Worm (Caenorhabditis elegans) whole organism, L4 larva: ENCODE results near the gene Y41E3.8.

Experiments
- D1046.2 ChIP-seq: fragments of 200-800 bp; sonication (Bioruptor generic); IDR thresholded peaks from 2 replicates; pipeline ENCODE4 v1.3.6; 2022; ENCODE audit warnings: missing genetic modification characterization, missing compliant biosample characterization
- F26F4.8 ChIP-seq: fragments of 200-800 bp; sonication (Bioruptor generic); conservative IDR thresholded peaks from 2 replicates; pipeline ENCODE4 v1.3.6; 2022; ENCODE audit warnings: missing genetic modification characterization, missing compliant biosample characterization
- F37D6.2 ChIP-seq: sonication (generic microtip); optimal IDR thresholded peaks from 2 replicates; lab custom pipeline; 2016; ENCODE audit warnings: mild to moderate bottlenecking, missing genetic modification characterization, missing compliant biosample characterization
- R02D3.7 ChIP-seq: fragments of 150-350 bp; sonication (generic microtip); optimal IDR thresholded peaks from 3 replicates; lab custom pipeline; 2014; ENCODE audit warnings: missing biosample characterization, missing genetic modification characterization
- T20F7.1 ChIP-seq: fragments of 200-800 bp; sonication (Bioruptor generic); optimal IDR thresholded peaks from 2 replicates; lab custom pipeline; 2018; ENCODE audit warnings: mild to moderate bottlenecking, missing genetic modification characterization, missing compliant biosample characterization
- Y5F2A.4 ChIP-seq: fragments of 200-800 bp; sonication (Bioruptor generic); optimal IDR thresholded peaks from 2 replicates; lab custom pipeline; 2018; ENCODE audit warnings: mild to moderate bottlenecking, missing genetic modification characterization, missing compliant biosample characterization
- ZK546.5 ChIP-seq, 2 experiments: sonication (generic microtip); optimal IDR thresholded peaks; 2 replicates each; lab custom pipeline; 2017; ENCODE audit warnings: missing biosample characterization in 2 of 2, missing genetic modification characterization in 2 of 2
- aha-1 ChIP-seq: fragments of 150-350 bp; peaks from one replicate; lab custom pipeline; 2014; ENCODE audit warnings: missing biosample characterization, missing genetic modification characterization
- arid-1 ChIP-seq: fragments of 200-800 bp; sonication (Bioruptor generic); conservative IDR thresholded peaks from 2 replicates; pipeline ENCODE4 v1.3.6; 2022; ENCODE audit warnings: missing genetic modification reagents, missing genetic modification characterization, missing compliant biosample characterization
- ceh-20 ChIP-seq: fragments of 200-800 bp; sonication (Bioruptor generic); IDR thresholded peaks from 2 replicates; pipeline ENCODE4 v1.3.6; 2022; ENCODE audit warnings: missing genetic modification reagents, missing genetic modification characterization, missing compliant biosample characterization
- ceh-44 ChIP-seq: fragments of 200-800 bp; sonication (Bioruptor generic); IDR thresholded peaks from 2 replicates; pipeline ENCODE4 v1.3.6; 2022; ENCODE audit warnings: missing genetic modification reagents, missing genetic modification characterization, missing compliant biosample characterization
- ceh-62 ChIP-seq: sonication (generic microtip); optimal IDR thresholded peaks from 2 replicates; lab custom pipeline; 2017; ENCODE audit warnings: missing biosample characterization, missing genetic modification characterization
- ceh-82 ChIP-seq: sonication (generic microtip); optimal IDR thresholded peaks from 2 replicates; lab custom pipeline; 2017; ENCODE audit warnings: missing biosample characterization, missing genetic modification characterization
- ces-1 ChIP-seq: fragments of 150-350 bp; sonication (generic microtip); optimal IDR thresholded peaks from 4 replicates; lab custom pipeline; 2014; ENCODE audit warnings: missing biosample characterization, missing genetic modification reagents, missing genetic modification characterization
- cey-2 ChIP-seq: sonication (generic microtip); optimal IDR thresholded peaks from 3 replicates; lab custom pipeline; 2017; ENCODE audit warnings: missing genetic modification characterization, mild to moderate bottlenecking, missing compliant biosample characterization, antibody characterized with exemption, borderline replicate concordance; ENCODE audit not compliant: insufficient read depth
- ctbp-1 ChIP-seq: fragments of 200-800 bp; sonication (Bioruptor generic); IDR thresholded peaks from 2 replicates; pipeline ENCODE4 v1.3.6; 2022; ENCODE audit warnings: missing genetic modification reagents, missing genetic modification characterization, missing compliant biosample characterization
- daf-12 ChIP-seq: fragments of 150-350 bp; optimal IDR thresholded peaks from 2 replicates; lab custom pipeline; 2014; ENCODE audit warnings: missing biosample characterization, missing genetic modification reagents, missing genetic modification characterization
- daf-19 ChIP-seq: fragments of 200-800 bp; sonication (Bioruptor generic); conservative IDR thresholded peaks from 2 replicates; pipeline ENCODE4 v1.3.6; 2022; ENCODE audit warnings: missing genetic modification characterization, missing compliant biosample characterization
- daf-8 ChIP-seq: fragments of 200-800 bp; sonication (Bioruptor generic); IDR thresholded peaks from 2 replicates; pipeline ENCODE4 v1.3.6; 2022; ENCODE audit warnings: missing genetic modification characterization, missing compliant biosample characterization
- dmd-9 ChIP-seq: fragments of 200-800 bp; sonication (Bioruptor generic); IDR thresholded peaks from 2 replicates; pipeline ENCODE4 v1.3.6; 2022; ENCODE audit warnings: missing genetic modification reagents, missing genetic modification characterization, missing compliant biosample characterization
- dpl-1 ChIP-seq: fragments of 150-350 bp; optimal IDR thresholded peaks from 2 replicates; lab custom pipeline; 2014; ENCODE audit warnings: missing biosample characterization, missing genetic modification reagents, missing genetic modification characterization
- egl-27 ChIP-seq: sonication (generic microtip); optimal IDR thresholded peaks from 3 replicates; lab custom pipeline; 2017; ENCODE audit warnings: missing biosample characterization, missing genetic modification reagents, missing genetic modification characterization
- egl-43 ChIP-seq: fragments of 200-800 bp; sonication (Bioruptor generic); IDR thresholded peaks from 2 replicates; pipeline ENCODE4 v1.3.6; 2022; ENCODE audit warnings: missing genetic modification reagents, missing genetic modification characterization, missing compliant biosample characterization
- fos-1 ChIP-seq: fragments of 150-350 bp; optimal IDR thresholded peaks from 2 replicates; lab custom pipeline; 2014; ENCODE audit warnings: missing biosample characterization, missing genetic modification characterization
- gei-8 ChIP-seq: fragments of 200-800 bp; sonication (Bioruptor generic); optimal IDR thresholded peaks from 2 replicates; lab custom pipeline; 2018; ENCODE audit warnings: mild to moderate bottlenecking, missing genetic modification characterization, missing compliant biosample characterization
- hif-1 ChIP-seq, 2 experiments: sonication (generic microtip); optimal IDR thresholded peaks; 2 replicates each; lab custom pipeline; 2016 to 2017; ENCODE audit warnings: missing compliant biosample characterization in 2 of 2, missing genetic modification characterization in 2 of 2, missing genetic modification reagents in 2 of 2, missing genotype in 2 of 2, mild to moderate bottlenecking in 1 of 2
- hlh-11 ChIP-seq: fragments of 200-800 bp; sonication (Bioruptor generic); optimal IDR thresholded peaks from 2 replicates; lab custom pipeline; 2018; ENCODE audit warnings: mild to moderate bottlenecking, missing genetic modification characterization, missing compliant biosample characterization
- hmg-1.1 ChIP-seq: fragments of 200-800 bp; sonication (Bioruptor generic); IDR thresholded peaks from 2 replicates; pipeline ENCODE4 v1.3.6; 2022; ENCODE audit warnings: missing genetic modification reagents, missing genetic modification characterization, missing compliant biosample characterization
- jun-1 ChIP-seq: fragments of 150-350 bp; optimal IDR thresholded peaks from 2 replicates; lab custom pipeline; 2014; ENCODE audit warnings: missing biosample characterization, missing genetic modification reagents, missing genetic modification characterization
- lin-1 ChIP-seq: fragments of 200-800 bp; sonication (Bioruptor generic); IDR thresholded peaks from 2 replicates; pipeline ENCODE4 v1.3.6; 2022; ENCODE audit warnings: missing genetic modification reagents, missing genetic modification characterization, missing compliant biosample characterization
- lsy-2 ChIP-seq, 2 experiments: fragments of 150-350 bp in 1 of 2; sonication (generic microtip) in 1 of 2; optimal IDR thresholded peaks; 2 replicates each; lab custom pipeline; 2014 to 2017; ENCODE audit warnings: missing biosample characterization in 2 of 2, missing genetic modification characterization in 2 of 2
- mdt-29 ChIP-seq: fragments of 200-800 bp; sonication (Bioruptor generic); IDR thresholded peaks from 2 replicates; pipeline ENCODE4 v1.3.6; 2022; ENCODE audit warnings: missing genetic modification reagents, missing genetic modification characterization, missing compliant biosample characterization
- mes-2 ChIP-seq: sonication (generic microtip); optimal IDR thresholded peaks from 2 replicates; lab custom pipeline; 2016; ENCODE audit warnings: missing genotype, mild to moderate bottlenecking, missing genetic modification characterization, missing compliant biosample characterization; ENCODE audit not compliant: poor library complexity, severe bottlenecking
- mxl-3 ChIP-seq: fragments of 200-800 bp; sonication (Bioruptor generic); optimal IDR thresholded peaks from 2 replicates; lab custom pipeline; 2018; ENCODE audit warnings: mild to moderate bottlenecking, missing genetic modification characterization, missing compliant biosample characterization
- nhr-10 ChIP-seq: fragments of 150-350 bp; optimal IDR thresholded peaks from 2 replicates; lab custom pipeline; 2014; ENCODE audit warnings: missing biosample characterization, missing genetic modification characterization
- nhr-102 ChIP-seq: sonication (generic microtip); optimal IDR thresholded peaks from 2 replicates; lab custom pipeline; 2016; ENCODE audit warnings: mild to moderate bottlenecking, missing genetic modification characterization, moderate library complexity, missing compliant biosample characterization
- nhr-28 ChIP-seq: fragments of 150-350 bp; optimal IDR thresholded peaks from 2 replicates; lab custom pipeline; 2014; ENCODE audit warnings: missing biosample characterization, missing genetic modification characterization
- nhr-41 ChIP-seq: fragments of 200-800 bp; sonication (Bioruptor generic); IDR thresholded peaks from 2 replicates; pipeline ENCODE4 v1.3.6; 2022; ENCODE audit warnings: missing genetic modification reagents, missing genetic modification characterization, missing compliant biosample characterization
- nhr-76 ChIP-seq: fragments of 150-350 bp; optimal IDR thresholded peaks from 2 replicates; lab custom pipeline; 2014; ENCODE audit warnings: missing biosample characterization, missing genetic modification characterization
- pha-4 ChIP-seq, 2 experiments: fragments of 150-350 bp in 1 of 2; fragments of 200-800 bp in 1 of 2; sonication (Bioruptor generic) in 1 of 2; IDR thresholded peaks in 1 of 2; optimal IDR thresholded peaks in 1 of 2; 2 replicates each; pipeline versions ENCODE4 v1.3.6 to Lab custom; 2014 to 2022; ENCODE audit warnings: missing genetic modification characterization in 2 of 2, missing genetic modification reagents in 2 of 2, missing biosample characterization in 1 of 2, missing compliant biosample characterization in 1 of 2
- skn-1 ChIP-seq: fragments of 150-350 bp; optimal IDR thresholded peaks from 2 replicates; lab custom pipeline; 2014; ENCODE audit warnings: missing biosample characterization, missing genetic modification characterization
- snpc-4 ChIP-seq: fragments of 150-350 bp; optimal IDR thresholded peaks from 2 replicates; lab custom pipeline; 2014; ENCODE audit warnings: missing biosample characterization, missing genetic modification characterization
- spr-1 ChIP-seq: sonication (generic microtip); optimal IDR thresholded peaks from 2 replicates; lab custom pipeline; 2016; ENCODE audit warnings: mild to moderate bottlenecking, missing genetic modification characterization, missing compliant biosample characterization
- tag-97 ChIP-seq: fragments of 200-800 bp; sonication (Bioruptor generic); IDR thresholded peaks from 2 replicates; pipeline ENCODE4 v1.3.6; 2022; ENCODE audit warnings: missing genetic modification characterization, missing compliant biosample characterization
- tra-1 ChIP-seq: fragments of 200-800 bp; sonication (Bioruptor generic); IDR thresholded peaks from 2 replicates; pipeline ENCODE4 v1.3.6; 2022; ENCODE audit warnings: missing genetic modification reagents, missing genetic modification characterization, missing compliant biosample characterization
- unc-62 ChIP-seq, 3 experiments: fragments of 150-350 bp in 1 of 3; sonication (generic microtip); optimal IDR thresholded peaks in 2 of 3; peaks in 1 of 3; 1 replicate in 1 of 3; 2 replicates in 2 of 3; lab custom pipeline; 2014 to 2017; ENCODE audit warnings: missing biosample characterization in 3 of 3, missing genetic modification characterization in 3 of 3, missing genetic modification reagents in 3 of 3, missing genotype in 1 of 3
- zag-1 ChIP-seq: fragments of 150-350 bp; optimal IDR thresholded peaks from 2 replicates; lab custom pipeline; 2014; ENCODE audit warnings: missing biosample characterization, missing genetic modification characterization
- zfp-3 ChIP-seq: fragments of 200-800 bp; sonication (Bioruptor generic); conservative IDR thresholded peaks from 2 replicates; pipeline ENCODE4 v1.3.6; 2022; ENCODE audit warnings: missing genetic modification reagents, missing genetic modification characterization, missing compliant biosample characterization
- ztf-11 ChIP-seq: fragments of 150-350 bp; optimal IDR thresholded peaks from 2 replicates; lab custom pipeline; 2014; ENCODE audit warnings: missing biosample characterization, missing genetic modification characterization
- ztf-7 ChIP-seq: fragments of 150-350 bp; optimal IDR thresholded peaks from 2 replicates; lab custom pipeline; 2014; ENCODE audit warnings: missing biosample characterization, missing genetic modification characterization

The Y41E3.8 gene

DNA sequence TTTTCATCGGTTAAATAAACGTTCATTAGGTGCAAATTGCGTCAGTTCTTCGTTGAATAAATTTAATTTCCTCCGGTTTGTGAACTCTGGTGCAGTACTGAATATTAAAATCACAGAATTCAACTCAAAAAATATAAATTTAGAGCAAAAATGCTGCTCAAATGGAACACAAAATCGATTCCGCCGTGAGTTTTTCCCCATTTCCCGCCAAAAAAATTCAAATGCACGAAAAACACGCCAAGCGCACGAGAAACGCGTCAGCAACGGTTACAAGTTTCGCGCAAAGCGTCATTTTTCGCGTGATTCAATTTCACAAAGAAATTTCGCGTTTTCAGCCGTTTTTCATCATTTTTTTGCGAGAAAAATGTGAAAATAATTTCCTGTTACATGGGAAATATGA is 10.7 kb upstream of the Y41E3.8 start, which contains the start of gene hrpu-1 (continued):
- TF ChIP-seq pha-4 (GFP tag; IDR thresholded peaks at IDR 0.05; lab: Robert Waterston, UW) (peak; percentile 60; the same call in 1 of the 2 replicates), pha-4 (tag; optimal IDR thresholded peaks at IDR 0.05; lab: Kevin White, UChicago) (peak; percentile 90), egl-43 (GFP tag; lab: Robert Waterston, UW) (no peak), cey-2 (no peak), T20F7.1 (no peak), R02D3.7 (no peak), lsy-2 (tag; optimal IDR thresholded peaks at IDR 0.05; lab: Kevin White, UChicago) (peak; percentile 38 to 89), ztf-7 (peak; percentile 90), hif-1 (tag; optimal IDR thresholded peaks at IDR 0.05; lab: Kevin White, UChicago) (peak in 1 of 2 experiments; percentile 52), ZK546.5 (tag; optimal IDR thresholded peaks at IDR 0.05; lab: Kevin White, UChicago) (no peak), F37D6.2 (tag; lab: Kevin White, UChicago) (peak; percentile 55), daf-8 (GFP tag; lab: Robert Waterston, UW) (no peak), tra-1 (GFP tag; lab: Robert Waterston, UW) (no peak), ces-1 (GFP tag; lab: Kevin White, UChicago) (no peak), jun-1 (tag; lab: Kevin White, UChicago) (peak; percentile 50), snpc-4 (tag; lab: Kevin White, UChicago) (no peak), Y5F2A.4 (GFP tag; lab: Kevin White, UChicago) (no peak), unc-62 (GFP tag; optimal IDR thresholded peaks at IDR 0.05 in 1 of 2; lab: Kevin White, UChicago) (peak in 1 of 2 experiments; percentile 58), unc-62 (tag; optimal IDR thresholded peaks at IDR 0.05; lab: Kevin White, UChicago) (no peak), spr-1 (tag; lab: Kevin White, UChicago) (no peak), mdt-29 (GFP tag; lab: Robert Waterston, UW) (no peak), mxl-3 (GFP tag; lab: Kevin White, UChicago) (no peak), lin-1 (GFP tag; lab: Robert Waterston, UW) (no peak), nhr-76 (no peak), nhr-102 (peak; percentile 75), zag-1 (tag; lab: Kevin White, UChicago) (no peak), dpl-1 (peak; percentile 95), ceh-44 (GFP tag; lab: Robert Waterston, UW) (no peak), arid-1 (GFP tag; lab: Robert Waterston, UW) (peak; percentile 53; the same call in 1 of the 2 replicates), daf-19 (no peak), ceh-62 (tag; lab: Kevin White, UChicago) (no peak), fos-1 (no peak), dmd-9 (GFP tag; lab: Robert Waterston, UW) (0 out of 2 replicates have a peak, but pooled peaks have one; percentile 44), nhr-28 (tag; lab: Kevin White, UChicago) (peak; percentile 55), hmg-1.1 (peak; percentile 77), ceh-82 (tag; lab: Kevin White, UChicago) (no peak), D1046.2 (no peak), nhr-41 (GFP tag; lab: Robert Waterston, UW) (no peak), ztf-11 (no peak), ceh-20 (0 out of 2 replicates have a peak, but pooled peaks have one; percentile 51), nhr-10 (no peak), mes-2 (tag; lab: Kevin White, UChicago) (peak; percentile 86), skn-1 (no peak), aha-1 (tag; lab: Kevin White, UChicago) (peak; percentile 97), daf-12 (tag; lab: Kevin White, UChicago) (no peak), tag-97 (GFP tag; lab: Robert Waterston, UW) (no peak), egl-27 (no peak), hlh-11 (peak; percentile 64), ctbp-1 (GFP tag; lab: Robert Waterston, UW) (0 out of 2 replicates have a peak, but pooled peaks have one; percentile 40), gei-8 (GFP tag; lab: Kevin White, UChicago) (no peak), zfp-3 (GFP tag; lab: Robert Waterston, UW) (peak; percentile 75; the same call in 1 of the 2 replicates), F26F4.8 (GFP tag; lab: Robert Waterston, UW) (no peak)
